Worm (Caenorhabditis elegans): ENCODE data around the gene clec-4.

DNA sequence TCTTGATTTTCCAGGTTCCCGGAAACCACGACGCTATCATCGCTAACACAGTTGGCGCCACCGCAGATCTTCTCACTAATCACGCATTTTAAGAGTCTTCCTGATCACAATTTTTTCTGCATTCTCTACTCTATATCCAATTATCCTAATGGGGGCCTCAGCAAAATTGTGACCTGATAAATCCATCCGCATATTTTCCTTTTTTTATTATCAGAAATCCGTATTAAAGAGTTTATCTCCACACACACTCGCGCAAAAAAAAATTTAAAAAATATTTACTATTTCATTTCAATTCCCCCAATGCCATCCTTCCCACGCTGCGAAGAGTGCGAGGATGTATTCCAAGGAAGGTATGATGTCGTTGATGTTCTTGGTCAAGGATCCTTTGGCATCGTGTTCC is 26.0 kb upstream of the clec-4 start, which contains the start of gene Y38E10A.8:
- TF ChIP-seq W03F9.2 (tag; optimal IDR thresholded peaks at IDR 0.05) (no peak), him-1 (tag; optimal IDR thresholded peaks at IDR 0.05) (no peak), dao-5 (tag; optimal IDR thresholded peaks at IDR 0.05) (no peak)
